Fruit fly (Drosophila melanogaster) S2 (cell line): ENCODE measurements around the gene CG10348.

ENCODE experiments used
- CG8478 ChIP-seq: fragments of >200 bp; optimal IDR thresholded peaks from 2 replicates; lab custom pipeline; 2018
- CTCF ChIP-seq, 2 experiments: fragments of >200 bp; optimal IDR thresholded peaks; 2 replicates each; lab custom pipeline; 2018

dm6 chr2L:18719583-18719982 is 12.7 kb downstream of the CG10348 start:
- TF ChIP-seq CTCF (optimal IDR thresholded peaks at IDR 0.05; lab: Kevin White, UChicago), result no peak
- no peak for TF ChIP-seq CG8478 (lab: Kevin White, UChicago)
